Worm (Caenorhabditis elegans) whole organism, L1 larva: Measurements from ENCODE around the gene dsb-1.
A peak's percentile ranks its signal among the peaks of the same experiment; 100 is the strongest.

Experiments used
- C34B4.2 ChIP-seq: sonication (generic microtip); optimal IDR thresholded peaks from 2 replicates; lab custom pipeline; 2017; ENCODE audit warnings: mild to moderate bottlenecking, missing genetic modification characterization, missing compliant biosample characterization
- Y116A8C.19 ChIP-seq: sonication (generic microtip); optimal IDR thresholded peaks from 2 replicates; lab custom pipeline; 2016; ENCODE audit warnings: missing compliant biosample characterization, missing genetic modification characterization, borderline replicate concordance
- aha-1 ChIP-seq: fragments of 150-350 bp; optimal IDR thresholded peaks from 2 replicates; lab custom pipeline; 2014; ENCODE audit warnings: missing biosample characterization, missing genetic modification characterization
- alr-1 ChIP-seq: fragments of 200-800 bp; sonication (Bioruptor generic); optimal IDR thresholded peaks from 2 replicates; lab custom pipeline; 2018; ENCODE audit warnings: borderline replicate concordance, mild to moderate bottlenecking, missing genetic modification characterization, missing compliant biosample characterization
- blmp-1 ChIP-seq: fragments of 150-350 bp; optimal IDR thresholded peaks from 2 replicates; lab custom pipeline; 2014; ENCODE audit warnings: missing biosample characterization, missing genetic modification characterization
- ceh-63 ChIP-seq: fragments of 200-800 bp; sonication (Bioruptor generic); optimal IDR thresholded peaks from 2 replicates; lab custom pipeline; 2018; ENCODE audit warnings: mild to moderate bottlenecking, missing genetic modification characterization, missing compliant biosample characterization
- ceh-88 ChIP-seq: fragments of 200-800 bp; sonication (Bioruptor generic); IDR thresholded peaks from 2 replicates; pipeline ENCODE4 v1.3.6; 2022; ENCODE audit warnings: missing genetic modification characterization, missing compliant biosample characterization
- dpl-1 ChIP-seq, 3 experiments: fragments of 150-350 bp in 2 of 3; sonication (generic microtip) in 1 of 3; optimal IDR thresholded peaks; 2 replicates each; lab custom pipeline; 2014 to 2017; ENCODE audit warnings: missing biosample characterization in 3 of 3, missing genetic modification characterization in 3 of 3, missing genetic modification reagents in 3 of 3
- dsc-1 ChIP-seq: sonication (generic microtip); optimal IDR thresholded peaks from 2 replicates; lab custom pipeline; 2016; ENCODE audit warnings: mild to moderate bottlenecking, missing genetic modification characterization, missing compliant biosample characterization
- efl-3 ChIP-seq: fragments of 200-800 bp; sonication (Bioruptor generic); optimal IDR thresholded peaks from 2 replicates; lab custom pipeline; 2018; ENCODE audit warnings: mild to moderate bottlenecking, missing genetic modification characterization, missing compliant biosample characterization
- egl-13 ChIP-seq: sonication (generic microtip); optimal IDR thresholded peaks from 2 replicates; lab custom pipeline; 2016; ENCODE audit warnings: missing genotype, missing genetic modification reagents, missing genetic modification characterization, missing compliant biosample characterization
- egl-27 ChIP-seq, 2 experiments: fragments of 150-350 bp in 1 of 2; sonication (generic microtip); optimal IDR thresholded peaks; 3 replicates each; lab custom pipeline; 2017 to 2018; ENCODE audit warnings: missing biosample characterization in 2 of 2, missing genetic modification characterization in 2 of 2, missing genetic modification reagents in 2 of 2
- elt-3 ChIP-seq, 6 experiments: fragments of 150-350 bp in 1 of 6; sonication (generic microtip); optimal IDR thresholded peaks; 2 replicates each; lab custom pipeline; 2017 to 2018; ENCODE audit warnings: missing biosample characterization in 6 of 6, missing genetic modification characterization in 6 of 6, inconsistent platforms in 1 of 6
- ets-5 ChIP-seq: fragments of 200-800 bp; sonication (Bioruptor generic); IDR thresholded peaks from 2 replicates; pipeline ENCODE4 v1.3.6; 2022; ENCODE audit warnings: missing genetic modification characterization, missing compliant biosample characterization
- fkh-10 ChIP-seq: sonication (generic microtip); optimal IDR thresholded peaks from 2 replicates; lab custom pipeline; 2017; ENCODE audit warnings: missing biosample characterization, missing genetic modification reagents, missing genetic modification characterization
- fkh-4 ChIP-seq: sonication (generic microtip); optimal IDR thresholded peaks from 2 replicates; lab custom pipeline; 2016; ENCODE audit warnings: missing compliant biosample characterization, missing genetic modification characterization, borderline replicate concordance
- fkh-8 ChIP-seq: sonication (generic microtip); optimal IDR thresholded peaks from 2 replicates; lab custom pipeline; 2016; ENCODE audit warnings: mild to moderate bottlenecking, missing genetic modification characterization, missing compliant biosample characterization
- grh-1 ChIP-seq: fragments of 200-800 bp; sonication (Bioruptor generic); IDR thresholded peaks from 2 replicates; pipeline ENCODE4 v1.3.6; 2022; ENCODE audit warnings: missing genetic modification reagents, missing genetic modification characterization, missing compliant biosample characterization
- hlh-17 ChIP-seq: fragments of 200-800 bp; sonication (Bioruptor generic); optimal IDR thresholded peaks from 2 replicates; lab custom pipeline; 2018; ENCODE audit warnings: missing genetic modification characterization, mild to moderate bottlenecking, missing compliant biosample characterization, moderate library complexity, borderline replicate concordance
- hlh-4 ChIP-seq: sonication (generic microtip); optimal IDR thresholded peaks from 2 replicates; lab custom pipeline; 2016; ENCODE audit warnings: mild to moderate bottlenecking, missing genetic modification characterization, missing compliant biosample characterization
- isw-1 ChIP-seq: fragments of 200-800 bp; sonication (Bioruptor generic); IDR thresholded peaks from 2 replicates; pipeline ENCODE4 v1.3.6; 2022; ENCODE audit warnings: missing genetic modification characterization, missing compliant biosample characterization
- lin-13 ChIP-seq: fragments of 150-350 bp; optimal IDR thresholded peaks from 2 replicates; lab custom pipeline; 2014; ENCODE audit warnings: missing biosample characterization, missing genetic modification reagents, missing genetic modification characterization
- lin-14 ChIP-seq: fragments of 200-800 bp; sonication (Bioruptor generic); optimal IDR thresholded peaks from 2 replicates; lab custom pipeline; 2018; ENCODE audit warnings: mild to moderate bottlenecking, missing genetic modification characterization, moderate library complexity, missing compliant biosample characterization
- lin-15B ChIP-seq: fragments of 150-350 bp; sonication (generic microtip); optimal IDR thresholded peaks from 3 replicates; lab custom pipeline; 2014; ENCODE audit warnings: missing biosample characterization, missing genetic modification characterization
- lin-39 ChIP-seq: fragments of 150-350 bp; optimal IDR thresholded peaks from 2 replicates; lab custom pipeline; 2014; ENCODE audit warnings: missing biosample characterization, missing genetic modification reagents, missing genetic modification characterization
- lsy-2 ChIP-seq, 2 experiments: fragments of 150-350 bp; optimal IDR thresholded peaks; 2 replicates each; lab custom pipeline; 2014; ENCODE audit warnings: missing biosample characterization in 2 of 2, missing genetic modification characterization in 2 of 2
- mab-9 ChIP-seq: fragments of 200-800 bp; sonication (Bioruptor generic); IDR thresholded peaks from 2 replicates; pipeline ENCODE4 v1.3.6; 2022; ENCODE audit warnings: missing genetic modification reagents, missing genetic modification characterization, missing compliant biosample characterization
- mdl-1 ChIP-seq, 2 experiments: fragments of 150-350 bp; optimal IDR thresholded peaks; 2 replicates each; lab custom pipeline; 2014 to 2017; ENCODE audit warnings: missing biosample characterization in 2 of 2, missing genetic modification characterization in 2 of 2, inconsistent platforms in 1 of 2
- mep-1 ChIP-seq: fragments of 150-350 bp; optimal IDR thresholded peaks from 2 replicates; lab custom pipeline; 2014; ENCODE audit warnings: missing biosample characterization, missing genetic modification characterization
- nhr-11 ChIP-seq: fragments of 150-350 bp; optimal IDR thresholded peaks from 2 replicates; lab custom pipeline; 2014; ENCODE audit warnings: missing biosample characterization, missing genetic modification characterization
- nhr-12 ChIP-seq: sonication (generic microtip); optimal IDR thresholded peaks from 2 replicates; lab custom pipeline; 2017; ENCODE audit warnings: missing biosample characterization, missing genetic modification characterization
- nhr-19 ChIP-seq: fragments of 200-800 bp; sonication (Bioruptor generic); conservative IDR thresholded peaks from 2 replicates; pipeline ENCODE4 v1.3.6; 2022; ENCODE audit warnings: missing genetic modification characterization, missing compliant biosample characterization
- nhr-20 ChIP-seq: sonication (generic microtip); optimal IDR thresholded peaks from 2 replicates; lab custom pipeline; 2016; ENCODE audit warnings: mild to moderate bottlenecking, missing genetic modification characterization, missing compliant biosample characterization
- nhr-237 ChIP-seq: fragments of 150-350 bp; optimal IDR thresholded peaks from 2 replicates; lab custom pipeline; 2014; ENCODE audit warnings: missing biosample characterization, missing genetic modification characterization
- nhr-28 ChIP-seq: fragments of 150-350 bp; optimal IDR thresholded peaks from 2 replicates; lab custom pipeline; 2014; ENCODE audit warnings: missing biosample characterization, missing genetic modification characterization
- nhr-47 ChIP-seq: sonication (generic microtip); optimal IDR thresholded peaks from 2 replicates; lab custom pipeline; 2016; ENCODE audit warnings: mild to moderate bottlenecking, missing genetic modification characterization, moderate library complexity, missing compliant biosample characterization
- nhr-71 ChIP-seq: sonication (generic microtip); optimal IDR thresholded peaks from 2 replicates; lab custom pipeline; 2016; ENCODE audit warnings: mild to moderate bottlenecking, missing genetic modification characterization, moderate library complexity, missing compliant biosample characterization
- nhr-85 ChIP-seq: sonication (generic microtip); peaks from one replicate; lab custom pipeline; 2016; ENCODE audit warnings: missing genetic modification characterization, inconsistent platforms, missing compliant biosample characterization
- pag-3 ChIP-seq: sonication (generic microtip); optimal IDR thresholded peaks from 2 replicates; lab custom pipeline; 2017; ENCODE audit warnings: missing genetic modification characterization, mild to moderate bottlenecking, missing compliant biosample characterization, antibody characterized with exemption, borderline replicate concordance; ENCODE audit not compliant: insufficient read depth
- rnt-1 ChIP-seq: sonication (generic microtip); optimal IDR thresholded peaks from 2 replicates; lab custom pipeline; 2016; ENCODE audit warnings: mild to moderate bottlenecking, missing genetic modification characterization, moderate library complexity, missing compliant biosample characterization
- skn-1 ChIP-seq: fragments of 150-350 bp; optimal IDR thresholded peaks from 2 replicates; lab custom pipeline; 2014; ENCODE audit warnings: missing biosample characterization, missing genetic modification characterization
- snu-23 ChIP-seq: sonication (generic microtip); optimal IDR thresholded peaks from 2 replicates; lab custom pipeline; 2016; ENCODE audit warnings: missing genetic modification characterization, missing compliant biosample characterization
- sptf-1 ChIP-seq: fragments of 150-350 bp; optimal IDR thresholded peaks from 2 replicates; lab custom pipeline; 2014; ENCODE audit warnings: missing biosample characterization, missing genetic modification characterization
- sup-37 ChIP-seq: fragments of 200-800 bp; sonication (Bioruptor generic); optimal IDR thresholded peaks from 2 replicates; lab custom pipeline; 2018; ENCODE audit warnings: mild to moderate bottlenecking, missing genetic modification characterization, missing compliant biosample characterization
- swsn-7 ChIP-seq: sonication (generic microtip); optimal IDR thresholded peaks from 2 replicates; lab custom pipeline; 2016; ENCODE audit warnings: missing genetic modification characterization, missing compliant biosample characterization
- tlp-1 ChIP-seq: fragments of 150-350 bp; optimal IDR thresholded peaks from 2 replicates; lab custom pipeline; 2014; ENCODE audit warnings: missing biosample characterization, missing genetic modification characterization
- unc-86 ChIP-seq: sonication (generic microtip); optimal IDR thresholded peaks from 2 replicates; lab custom pipeline; 2016; ENCODE audit warnings: missing genetic modification characterization, missing compliant biosample characterization
- unc-98 ChIP-seq: fragments of 200-800 bp; sonication (Bioruptor generic); IDR thresholded peaks from 2 replicates; pipeline ENCODE4 v1.3.6; 2022; ENCODE audit warnings: missing genetic modification characterization, missing compliant biosample characterization
- vab-15 ChIP-seq: sonication (generic microtip); optimal IDR thresholded peaks from 2 replicates; lab custom pipeline; 2017; ENCODE audit warnings: missing genotype, mild to moderate bottlenecking, missing genetic modification characterization, missing compliant biosample characterization
- zag-1 ChIP-seq: fragments of 150-350 bp; optimal IDR thresholded peaks from 2 replicates; lab custom pipeline; 2014; ENCODE audit warnings: missing biosample characterization, missing genetic modification characterization
- zip-4 ChIP-seq: fragments of 200-800 bp; sonication (Bioruptor generic); optimal IDR thresholded peaks from 2 replicates; lab custom pipeline; 2018; ENCODE audit warnings: mild to moderate bottlenecking, missing genetic modification characterization, moderate library complexity, missing compliant biosample characterization

dsb-1 gene

DNA sequence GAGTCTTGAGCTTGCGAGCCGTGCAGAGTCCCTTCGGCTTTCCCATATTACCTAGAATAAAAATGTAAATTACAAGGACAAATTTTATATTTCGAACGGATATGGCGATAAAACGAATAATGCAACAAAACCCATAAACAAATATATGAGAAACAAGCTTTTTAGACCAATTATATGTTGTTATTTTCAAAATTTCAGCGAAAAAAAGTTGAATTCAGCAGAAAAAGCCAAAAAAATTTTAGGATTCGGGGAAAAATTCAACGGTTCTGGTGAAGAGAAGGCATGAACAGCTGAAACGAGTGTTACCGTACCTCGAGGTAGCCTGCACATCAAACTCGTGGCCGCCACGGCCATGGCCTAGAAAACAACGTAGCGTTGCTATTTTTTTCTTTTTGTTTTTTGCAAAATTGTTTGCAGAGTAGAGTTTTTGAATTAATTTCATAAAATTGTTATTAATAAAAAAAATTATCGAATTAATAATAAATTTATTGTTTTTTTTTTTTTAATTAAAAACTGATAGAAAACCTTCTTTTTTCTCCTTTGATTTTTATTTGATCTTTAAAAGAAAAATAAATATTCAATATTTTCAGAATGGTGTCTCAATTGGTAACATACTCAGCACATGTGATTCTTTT is 17.6 kb upstream of the dsb-1 start, which contains the start of the genes rps-23 and dpm-3:
Gene rps-23, minus strand, starts transcription at position 51 of the 635 bp plus-strand sequence.
Gene dpm-3, plus strand, starts transcription at position 585 of the 635 bp plus-strand sequence.
- peak in 5 of 6 experiments; percentile 27 to 86 (median 72) for TF ChIP-seq elt-3 (tag; optimal IDR thresholded peaks at IDR 0.05; lab: Kevin White, UChicago)
- TF ChIP-seq swsn-7 (tag; lab: Kevin White, UChicago) = peak; percentile 93
- TF ChIP-seq vab-15 (tag; lab: Kevin White, UChicago) = peak; percentile 94
- no peak for TF ChIP-seq hlh-17 (GFP tag; lab: Kevin White, UChicago)
- peak; percentile 98 for TF ChIP-seq fkh-8 (tag; lab: Kevin White, UChicago)
- peak; percentile 96 for TF ChIP-seq snu-23
- peak; percentile 93 for TF ChIP-seq mab-9 (GFP tag; lab: Robert Waterston, UW)
- TF ChIP-seq pag-3 (tag; lab: Kevin White, UChicago) = peak; percentile 8
- peak; percentile 97 for TF ChIP-seq isw-1
- TF ChIP-seq aha-1 = peak; percentile 37
- TF ChIP-seq lin-39 (tag; lab: Kevin White, UChicago) = peak; percentile 85
- TF ChIP-seq lsy-2 (tag; optimal IDR thresholded peaks at IDR 0.05; lab: Kevin White, UChicago) = peak; percentile 100
- TF ChIP-seq nhr-11 (tag; lab: Kevin White, UChicago) = peak; percentile 87
- TF ChIP-seq nhr-47 (tag; lab: Kevin White, UChicago) = peak; percentile 96
- TF ChIP-seq tlp-1 (tag; lab: Kevin White, UChicago) = no peak
- TF ChIP-seq ceh-88 (GFP tag; lab: Robert Waterston, UW) = peak; percentile 87
- no peak for TF ChIP-seq egl-27 (tag; optimal IDR thresholded peaks at IDR 0.05; lab: Kevin White, UChicago)
- peak; percentile 52 for TF ChIP-seq zip-4 (GFP tag; lab: Kevin White, UChicago)
- TF ChIP-seq grh-1 (GFP tag; lab: Robert Waterston, UW) = peak; percentile 90
- TF ChIP-seq ceh-63 = no peak
- TF ChIP-seq alr-1 (tag; lab: Kevin White, UChicago) = no peak
- peak; percentile 65 for TF ChIP-seq zag-1 (tag; lab: Kevin White, UChicago)
- TF ChIP-seq nhr-20 (tag; lab: Kevin White, UChicago) = peak; percentile 94
- peak; percentile 53 for TF ChIP-seq Y116A8C.19
- no peak for TF ChIP-seq nhr-28 (tag; lab: Kevin White, UChicago)
- TF ChIP-seq unc-98 (GFP tag; lab: Robert Waterston, UW) = peak; percentile 90
- peak; percentile 94 for TF ChIP-seq lin-15B (tag; lab: Kevin White, UChicago)
- TF ChIP-seq fkh-4 = peak; percentile 87
- TF ChIP-seq nhr-85 = peak; percentile 97
- TF ChIP-seq rnt-1 (tag; lab: Kevin White, UChicago) = peak; percentile 99
- peak in 1 of 2 experiments; percentile 87 for TF ChIP-seq mdl-1 (tag; optimal IDR thresholded peaks at IDR 0.05; lab: Kevin White, UChicago)
- TF ChIP-seq egl-13 (tag; lab: Kevin White, UChicago) = peak; percentile 91
- TF ChIP-seq sptf-1 = no peak
- peak; percentile 82 for TF ChIP-seq blmp-1 (tag; lab: Kevin White, UChicago)
- TF ChIP-seq dsc-1 (tag; lab: Kevin White, UChicago) = peak; percentile 91
- peak; percentile 95 for TF ChIP-seq skn-1
- TF ChIP-seq dpl-1 (GFP tag; optimal IDR thresholded peaks at IDR 0.05; lab: Kevin White, UChicago) = peak; percentile 83 to 88 (median 87)
- peak; percentile 10 for TF ChIP-seq efl-3
- peak; percentile 62 for TF ChIP-seq nhr-237 (tag; lab: Kevin White, UChicago)
- TF ChIP-seq ets-5 = no peak
- TF ChIP-seq hlh-4 (tag; lab: Kevin White, UChicago) = no peak
- peak; percentile 97 for TF ChIP-seq nhr-71 (tag; lab: Kevin White, UChicago)
- TF ChIP-seq nhr-12 (tag; lab: Kevin White, UChicago) = no peak
- TF ChIP-seq mep-1 (tag; lab: Kevin White, UChicago) = peak; percentile 98
- peak; percentile 96 for TF ChIP-seq nhr-19 (GFP tag; lab: Robert Waterston, UW)
- peak; percentile 91 for TF ChIP-seq unc-86 (tag; lab: Kevin White, UChicago)
- peak; percentile 93 for TF ChIP-seq lin-13 (GFP tag; lab: Kevin White, UChicago)
- peak; percentile 74 for TF ChIP-seq sup-37 (GFP tag; lab: Kevin White, UChicago)
- peak; percentile 81 for TF ChIP-seq fkh-10 (GFP tag; lab: Kevin White, UChicago)
- TF ChIP-seq C34B4.2 = no peak
- peak; percentile 94 for TF ChIP-seq lin-14 (GFP tag; lab: Kevin White, UChicago)
